Worm (Caenorhabditis elegans): ENCODE results near the gene irld-36.
"Not testable (repeated sequence)": the region's sequence is repeated elsewhere in the genome, so short reads cannot be mapped to it uniquely, and the experiment has no call there.

irld-36 gene

ce11 chrII:1679081-1679480 is at the start of gene irld-36:
irld-36 (plus strand) TSS chrII:1679381.
- TF ChIP-seq gmeb-1 (tag; optimal IDR thresholded peaks at IDR 0.05): no peak
- TF ChIP-seq mdl-1 (tag; optimal IDR thresholded peaks at IDR 0.05): no peak
- TF ChIP-seq dmd-4 (tag; optimal IDR thresholded peaks at IDR 0.05): no peak
- TF ChIP-seq ceh-16 (tag; optimal IDR thresholded peaks at IDR 0.05): no peak
- TF ChIP-seq sem-4 (tag; optimal IDR thresholded peaks at IDR 0.05): no peak
- TF ChIP-seq ztf-11 (tag; optimal IDR thresholded peaks at IDR 0.05): no peak
- TF ChIP-seq peb-1 (tag; optimal IDR thresholded peaks at IDR 0.05): no peak
- TF ChIP-seq elt-1 (tag; optimal IDR thresholded peaks at IDR 0.05): no peak
- TF ChIP-seq skn-1 (tag; optimal IDR thresholded peaks at IDR 0.05): no peak

DNA sequence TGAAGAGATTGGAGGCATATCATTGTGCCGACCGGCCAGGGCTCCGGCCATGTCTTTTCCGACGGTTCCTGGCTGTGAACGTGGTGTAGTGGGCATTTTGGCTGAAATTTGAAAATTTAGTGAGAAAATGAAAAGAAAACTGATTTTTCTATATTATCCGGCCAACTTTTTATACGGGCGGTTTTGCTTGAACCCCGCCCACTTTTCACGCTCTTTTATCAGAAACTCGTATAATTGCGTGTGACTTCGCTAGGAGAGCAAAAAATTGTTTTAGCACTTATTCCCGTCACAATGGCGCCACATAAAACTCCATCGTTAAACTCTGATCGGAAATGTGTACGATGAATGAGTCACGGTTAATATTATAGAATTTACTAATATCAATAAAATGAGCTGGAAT is 47.0 kb upstream of the irld-36 start, which contains the start of gene C08E3.13:
Gene C08E3.13, minus strand, starts transcription at position 101 of the 400 bp plus-strand sequence.
- not testable (repeated sequence) for TF ChIP-seq alr-1 (tag; optimal IDR thresholded peaks at IDR 0.05); lin-13 (GFP tag; optimal IDR thresholded peaks at IDR 0.05); zag-1 (tag; optimal IDR thresholded peaks at IDR 0.05)

DNA sequence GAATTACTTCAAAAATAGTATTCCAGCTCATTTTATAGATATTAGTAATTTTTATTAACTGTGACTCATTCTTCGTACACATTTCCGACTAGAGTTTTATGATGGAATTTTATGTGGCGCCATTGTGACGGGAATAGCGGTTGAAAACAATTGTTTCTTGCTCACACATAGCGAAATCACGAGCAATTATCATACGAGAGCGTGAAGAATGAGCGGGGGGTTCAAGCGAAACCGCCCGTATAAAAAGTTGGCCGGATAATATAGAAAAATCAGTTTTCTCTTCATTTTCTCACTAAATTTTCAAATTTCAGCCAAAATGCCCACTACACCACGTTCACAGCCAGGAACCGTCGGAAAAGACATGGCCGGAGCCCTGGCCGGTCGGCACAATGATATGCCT is 45.7 kb upstream of the irld-36 start, which contains the start of gene C08E3.1:
Gene C08E3.1, plus strand, starts transcription at position 301 of the 400 bp plus-strand sequence.
- TF ChIP-seq lin-11, nhr-10, alr-1 (tag; optimal IDR thresholded peaks at IDR 0.05): not testable (repeated sequence)

DNA sequence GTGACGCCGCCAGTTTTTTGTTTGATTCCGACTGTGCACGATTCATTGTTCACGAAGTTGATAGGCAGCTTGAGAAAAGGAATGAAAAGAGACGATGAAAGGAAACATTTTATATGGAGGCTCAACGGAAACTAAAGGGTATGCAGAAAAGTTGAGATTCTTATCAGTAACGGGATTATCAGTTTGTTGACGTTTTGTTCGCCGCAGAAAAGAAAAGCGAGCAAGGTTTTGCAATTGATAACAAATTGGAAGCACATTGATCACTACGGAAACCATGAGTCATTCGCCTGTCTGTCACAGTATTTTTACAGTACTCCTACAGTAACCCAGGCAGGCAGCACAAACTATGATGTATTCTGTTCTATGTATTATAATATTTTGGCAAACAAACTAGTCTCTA is 43.2 kb upstream of the irld-36 start:
- peak; percentile 41 for TF ChIP-seq fos-1 (tag; optimal IDR thresholded peaks at IDR 0.05)
- no peak for TF ChIP-seq peb-1 (tag; optimal IDR thresholded peaks at IDR 0.05)

- not testable (repeated sequence) for TF ChIP-seq ceh-82, zag-1, nhr-10 (tag; optimal IDR thresholded peaks at IDR 0.05)
These were observed 42.8 kb upstream of the irld-36 start, which contains the start of gene srg-20 for ce11 chrII:1636392-1636791. srg-20 (plus strand) TSS chrII:1636692.

ce11 chrII:1640496-1640895 is 38.7 kb upstream of the irld-36 start, which contains the start of gene srh-72:
srh-72 (minus strand) TSS chrII:1640596.
- TF ChIP-seq nhr-6 (tag; optimal IDR thresholded peaks at IDR 0.05) (no peak), skn-1 (tag; optimal IDR thresholded peaks at IDR 0.05) (no peak), egl-27 (tag; optimal IDR thresholded peaks at IDR 0.05) (no peak), ztf-1 (GFP tag; conservative IDR thresholded peaks at IDR 0.05) (no peak), blmp-1 (tag; optimal IDR thresholded peaks at IDR 0.05; ENCODE audit: insufficient read depth) (no peak)

- TF ChIP-seq ztf-11 (tag; optimal IDR thresholded peaks at IDR 0.05): no peak
- TF ChIP-seq R02D3.7 (tag; optimal IDR thresholded peaks at IDR 0.05): no peak
- TF ChIP-seq unc-62 (GFP tag; optimal IDR thresholded peaks at IDR 0.05): no peak
- TF ChIP-seq sem-4 (tag; optimal IDR thresholded peaks at IDR 0.05): no peak
- no peak for TF ChIP-seq lin-11 (tag; optimal IDR thresholded peaks at IDR 0.05)
- TF ChIP-seq C34F6.9 (tag; optimal IDR thresholded peaks at IDR 0.05): no peak
- TF ChIP-seq nhr-21 (tag; optimal IDR thresholded peaks at IDR 0.05): no peak
- TF ChIP-seq elt-3 (tag; optimal IDR thresholded peaks at IDR 0.05): no peak
- TF ChIP-seq gmeb-1 (tag; optimal IDR thresholded peaks at IDR 0.05): no peak
- no peak for TF ChIP-seq nhr-10 (tag; optimal IDR thresholded peaks at IDR 0.05)
- TF ChIP-seq unc-55 (GFP tag; optimal IDR thresholded peaks at IDR 0.05): no peak
- no peak for TF ChIP-seq sma-9 (GFP tag; optimal IDR thresholded peaks at IDR 0.05)
- TF ChIP-seq sma-9 (tag; optimal IDR thresholded peaks at IDR 0.05): no peak
These were observed 34.3 kb upstream of the irld-36 start, which contains the start of gene ZC204.6 for ce11 chrII:1644777-1645348. ZC204.6 (minus strand) TSS chrII:1644827.

DNA sequence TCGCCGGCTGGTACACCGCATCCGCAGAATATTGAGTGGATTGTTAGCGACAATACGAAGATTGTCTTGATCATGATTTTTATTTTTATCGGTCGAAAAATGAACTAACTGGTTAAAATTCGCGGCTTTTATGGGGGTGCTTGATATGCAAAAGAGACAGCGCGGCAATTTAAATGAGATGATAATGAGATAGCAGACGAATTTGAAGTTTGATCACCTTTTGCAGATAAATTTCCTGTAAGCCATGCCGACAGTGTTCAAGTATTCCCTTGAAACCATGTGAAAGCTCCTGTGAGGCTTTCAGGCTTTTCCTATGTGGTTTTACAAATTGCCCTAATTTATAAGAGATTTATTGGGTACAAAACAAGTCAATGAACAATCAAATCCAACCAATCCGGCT is 33.0 kb upstream of the irld-36 start, which contains the start of gene ZC204.17:
Gene ZC204.17, minus strand, starts transcription at position 101 of the 400 bp plus-strand sequence.
- no peak for TF ChIP-seq Y55F3AM.14 (GFP tag; optimal IDR thresholded peaks at IDR 0.05)
- no peak for TF ChIP-seq ztf-1 (GFP tag; conservative IDR thresholded peaks at IDR 0.05)
- TF ChIP-seq R02D3.7 (tag; optimal IDR thresholded peaks at IDR 0.05): no peak
- TF ChIP-seq snpc-4 (tag; optimal IDR thresholded peaks at IDR 0.05): no peak
- TF ChIP-seq nhr-77 (tag; optimal IDR thresholded peaks at IDR 0.05): no peak
- no peak for TF ChIP-seq nhr-6 (tag; optimal IDR thresholded peaks at IDR 0.05)
- no peak for TF ChIP-seq aly-2 (tag; optimal IDR thresholded peaks at IDR 0.05)
- no peak for TF ChIP-seq ama-1 (optimal IDR thresholded peaks at IDR 0.05)
- no peak for TF ChIP-seq dmd-4 (tag; optimal IDR thresholded peaks at IDR 0.05)
- TF ChIP-seq ztf-11 (tag; optimal IDR thresholded peaks at IDR 0.05): no peak
- no peak for TF ChIP-seq nhr-25 (tag; optimal IDR thresholded peaks at IDR 0.05)
- TF ChIP-seq egl-27 (tag; optimal IDR thresholded peaks at IDR 0.05): no peak
- TF ChIP-seq zag-1 (tag; optimal IDR thresholded peaks at IDR 0.05): no peak
- TF ChIP-seq lin-13 (GFP tag; optimal IDR thresholded peaks at IDR 0.05): no peak
- no peak for TF ChIP-seq nhr-237 (tag; optimal IDR thresholded peaks at IDR 0.05)
- TF ChIP-seq nhr-129 (tag; optimal IDR thresholded peaks at IDR 0.05): no peak
- TF ChIP-seq unc-62 (GFP tag; optimal IDR thresholded peaks at IDR 0.05): no peak
